Worm (Caenorhabditis elegans) whole organism, young adult: ENCODE data around the gene T16D1.1.

ENCODE experiments used
- B0035.1 ChIP-seq: sonication (generic microtip); optimal IDR thresholded peaks from 2 replicates; lab custom pipeline; 2016; ENCODE audit warnings: missing genetic modification characterization, mild to moderate bottlenecking, missing compliant biosample characterization, missing genotype, missing genetic modification reagents
- B0261.1 ChIP-seq: sonication (generic microtip); optimal IDR thresholded peaks from 2 replicates; lab custom pipeline; 2016; ENCODE audit warnings: mild to moderate bottlenecking, missing genetic modification characterization, moderate library complexity, missing compliant biosample characterization
- B0336.3 ChIP-seq: fragments of 200-800 bp; sonication (Bioruptor generic); IDR thresholded peaks from 2 replicates; pipeline ENCODE4 v1.3.6; 2022; ENCODE audit warnings: missing genetic modification characterization, missing compliant biosample characterization
- F23B12.7 ChIP-seq: sonication (generic microtip); optimal IDR thresholded peaks from 2 replicates; lab custom pipeline; 2017; ENCODE audit warnings: missing genetic modification characterization, mild to moderate bottlenecking, missing compliant biosample characterization, antibody characterized with exemption, moderate library complexity; ENCODE audit not compliant: insufficient read depth
- F33H1.4 ChIP-seq: fragments of 200-800 bp; sonication (Bioruptor generic); IDR thresholded peaks from 2 replicates; pipeline ENCODE4 v1.3.6; 2022; ENCODE audit warnings: missing genetic modification reagents, missing genetic modification characterization, missing compliant biosample characterization
- F39B2.1 ChIP-seq: fragments of 200-800 bp; sonication (Bioruptor generic); IDR thresholded peaks from 2 replicates; pipeline ENCODE4 v1.3.6; 2022; ENCODE audit warnings: missing genetic modification reagents, missing genetic modification characterization, missing compliant biosample characterization
- F52B5.7 ChIP-seq: sonication (generic microtip); optimal IDR thresholded peaks from 2 replicates; lab custom pipeline; 2016; ENCODE audit warnings: mild to moderate bottlenecking, missing genetic modification characterization, missing compliant biosample characterization
- F57A8.1 ChIP-seq: fragments of 200-800 bp; sonication (Bioruptor generic); optimal IDR thresholded peaks from 2 replicates; lab custom pipeline; 2018; ENCODE audit warnings: mild to moderate bottlenecking, missing genetic modification characterization, moderate library complexity, missing compliant biosample characterization
- F57C9.4 ChIP-seq: sonication (generic microtip); optimal IDR thresholded peaks from 2 replicates; lab custom pipeline; 2017; ENCODE audit warnings: mild to moderate bottlenecking, missing genetic modification characterization, missing compliant biosample characterization
- T07F8.4 ChIP-seq: sonication (generic microtip); optimal IDR thresholded peaks from 2 replicates; lab custom pipeline; 2016; ENCODE audit warnings: mild to moderate bottlenecking, missing genetic modification characterization, moderate library complexity, missing compliant biosample characterization
- Y53G8AR.9 ChIP-seq: fragments of 200-800 bp; sonication (Bioruptor generic); conservative IDR thresholded peaks from 2 replicates; pipeline ENCODE4 v1.3.6; 2022; ENCODE audit warnings: missing genetic modification reagents, missing genetic modification characterization, missing compliant biosample characterization
- Y56A3A.18 ChIP-seq: fragments of 200-800 bp; sonication (Bioruptor generic); IDR thresholded peaks from 2 replicates; pipeline ENCODE4 v1.3.6; 2022; ENCODE audit warnings: missing genetic modification reagents, missing genetic modification characterization, missing compliant biosample characterization
- aptf-3 ChIP-seq: fragments of 200-800 bp; sonication (Bioruptor generic); IDR thresholded peaks from 2 replicates; pipeline ENCODE4 v1.3.6; 2022; ENCODE audit warnings: missing genetic modification characterization, missing compliant biosample characterization
- atf-7 ChIP-seq: sonication (generic microtip); optimal IDR thresholded peaks from 2 replicates; lab custom pipeline; 2017; ENCODE audit warnings: mild to moderate bottlenecking, missing genetic modification characterization, missing compliant biosample characterization
- bed-2 ChIP-seq: fragments of 200-800 bp; sonication (Bioruptor generic); IDR thresholded peaks from 2 replicates; pipeline ENCODE4 v1.3.6; 2022; ENCODE audit warnings: missing genetic modification reagents, missing genetic modification characterization, missing compliant biosample characterization
- cebp-1 ChIP-seq, 2 experiments: fragments of 200-800 bp in 1 of 2; sonication (Bioruptor generic) in 1 of 2; sonication (generic microtip) in 1 of 2; IDR thresholded peaks in 1 of 2; optimal IDR thresholded peaks in 1 of 2; 2 replicates each; pipeline versions ENCODE4 v1.3.6 to Lab custom; 2017 to 2022; ENCODE audit warnings: missing compliant biosample characterization in 2 of 2, missing genetic modification characterization in 2 of 2, mild to moderate bottlenecking in 1 of 2, missing genetic modification reagents in 1 of 2, moderate library complexity in 1 of 2
- ceh-40 ChIP-seq: fragments of 200-800 bp; sonication (Bioruptor generic); IDR thresholded peaks from 2 replicates; pipeline ENCODE4 v1.3.6; 2022; ENCODE audit warnings: missing genetic modification characterization, missing compliant biosample characterization
- die-1 ChIP-seq: sonication (generic microtip); optimal IDR thresholded peaks from 2 replicates; lab custom pipeline; 2016; ENCODE audit warnings: missing genotype, mild to moderate bottlenecking, missing genetic modification characterization, missing compliant biosample characterization
- dpff-1 ChIP-seq: sonication (generic microtip); optimal IDR thresholded peaks from 2 replicates; lab custom pipeline; 2017; ENCODE audit warnings: mild to moderate bottlenecking, missing genetic modification characterization, missing compliant biosample characterization
- dpl-1 ChIP-seq: fragments of 150-350 bp; optimal IDR thresholded peaks from 2 replicates; lab custom pipeline; 2014; ENCODE audit warnings: missing biosample characterization, missing genetic modification reagents, missing genetic modification characterization
- efl-1 ChIP-seq: fragments of 150-350 bp; optimal IDR thresholded peaks from 2 replicates; lab custom pipeline; 2014; ENCODE audit warnings: missing biosample characterization, missing genetic modification reagents, missing genetic modification characterization
- egl-18 ChIP-seq: fragments of 200-800 bp; sonication (Bioruptor generic); IDR thresholded peaks from 2 replicates; pipeline ENCODE4 v1.3.6; 2022; ENCODE audit warnings: missing genetic modification reagents, missing genetic modification characterization, missing compliant biosample characterization
- egrh-3 ChIP-seq: fragments of 200-800 bp; sonication (Bioruptor generic); IDR thresholded peaks from 2 replicates; pipeline ENCODE4 v1.3.6; 2022; ENCODE audit warnings: missing genetic modification reagents, missing genetic modification characterization, missing compliant biosample characterization
- hlh-26 ChIP-seq: fragments of 200-800 bp; sonication (Bioruptor generic); conservative IDR thresholded peaks from 2 replicates; pipeline ENCODE4 v1.3.6; 2022; ENCODE audit warnings: missing genetic modification reagents, missing genetic modification characterization, missing compliant biosample characterization
- hmg-1.2 ChIP-seq: fragments of 200-800 bp; sonication (Bioruptor generic); IDR thresholded peaks from 2 replicates; pipeline ENCODE4 v1.3.6; 2022; ENCODE audit warnings: missing genetic modification reagents, missing genetic modification characterization, missing compliant biosample characterization
- hmg-20 ChIP-seq: fragments of 200-800 bp; sonication (Bioruptor generic); IDR thresholded peaks from 2 replicates; pipeline ENCODE4 v1.3.6; 2022; ENCODE audit warnings: missing genetic modification reagents, missing genetic modification characterization, missing compliant biosample characterization
- hrde-1 ChIP-seq: sonication (generic microtip); optimal IDR thresholded peaks from 2 replicates; lab custom pipeline; 2016; ENCODE audit warnings: missing genetic modification characterization, mild to moderate bottlenecking, missing compliant biosample characterization, moderate library complexity, missing genotype, missing genetic modification reagents, borderline replicate concordance
- lag-1 ChIP-seq: fragments of 200-800 bp; sonication (Bioruptor generic); IDR thresholded peaks from 2 replicates; pipeline ENCODE4 v1.3.6; 2022; ENCODE audit warnings: missing genetic modification reagents, missing genetic modification characterization, missing compliant biosample characterization
- let-526 ChIP-seq: fragments of 200-800 bp; sonication (Bioruptor generic); IDR thresholded peaks from 2 replicates; pipeline ENCODE4 v1.3.6; 2022; ENCODE audit warnings: missing genetic modification reagents, missing genetic modification characterization, missing compliant biosample characterization
- let-607 ChIP-seq, 2 experiments: fragments of 200-800 bp in 1 of 2; sonication (Bioruptor generic) in 1 of 2; sonication (generic microtip) in 1 of 2; optimal IDR thresholded peaks; 2 replicates each; lab custom pipeline; 2016 to 2018; ENCODE audit warnings: mild to moderate bottlenecking in 2 of 2, missing compliant biosample characterization in 2 of 2, missing genetic modification characterization in 2 of 2, moderate library complexity in 2 of 2, missing genotype in 1 of 2
- madf-3 ChIP-seq: fragments of 200-800 bp; sonication (Bioruptor generic); IDR thresholded peaks from 2 replicates; pipeline ENCODE4 v1.3.6; 2022; ENCODE audit warnings: missing genetic modification reagents, missing genetic modification characterization, missing compliant biosample characterization
- madf-6 ChIP-seq: fragments of 200-800 bp; sonication (Bioruptor generic); IDR thresholded peaks from 2 replicates; pipeline ENCODE4 v1.3.6; 2022; ENCODE audit warnings: missing genetic modification reagents, missing genetic modification characterization, missing compliant biosample characterization
- madf-8 ChIP-seq: fragments of 200-800 bp; sonication (Bioruptor generic); conservative IDR thresholded peaks from 2 replicates; pipeline ENCODE4 v1.3.6; 2022; ENCODE audit warnings: missing genetic modification reagents, missing genetic modification characterization, missing compliant biosample characterization
- mel-28 ChIP-seq: sonication (generic microtip); optimal IDR thresholded peaks from 2 replicates; lab custom pipeline; 2016; ENCODE audit warnings: borderline replicate concordance, mild to moderate bottlenecking, missing genetic modification characterization, missing compliant biosample characterization
- nfya-2 ChIP-seq: fragments of 200-800 bp; sonication (Bioruptor generic); IDR thresholded peaks from 2 replicates; pipeline ENCODE4 v1.3.6; 2022; ENCODE audit warnings: missing genetic modification reagents, missing genetic modification characterization, missing compliant biosample characterization
- nfyb-1 ChIP-seq: fragments of 200-800 bp; sonication (Bioruptor generic); IDR thresholded peaks from 2 replicates; pipeline ENCODE4 v1.3.6; 2022; ENCODE audit warnings: missing genetic modification reagents, missing genetic modification characterization, missing compliant biosample characterization
- nhr-27 ChIP-seq: fragments of 200-800 bp; sonication (Bioruptor generic); optimal IDR thresholded peaks from 2 replicates; lab custom pipeline; 2018; ENCODE audit warnings: mild to moderate bottlenecking, missing genetic modification characterization, moderate library complexity, missing compliant biosample characterization
- nhr-80 ChIP-seq: sonication (generic microtip); optimal IDR thresholded peaks from 2 replicates; lab custom pipeline; 2016; ENCODE audit warnings: missing genetic modification characterization, missing compliant biosample characterization
- nhr-90 ChIP-seq: sonication (generic microtip); optimal IDR thresholded peaks from 2 replicates; lab custom pipeline; 2016; ENCODE audit warnings: missing genotype, mild to moderate bottlenecking, missing genetic modification characterization, missing compliant biosample characterization
- pha-4 ChIP-seq: fragments of 150-350 bp; sonication (generic microtip); optimal IDR thresholded peaks from 2 replicates; lab custom pipeline; 2014; ENCODE audit warnings: missing biosample characterization, missing genetic modification reagents, missing genetic modification characterization
- snpc-1.1 ChIP-seq: sonication (generic microtip); optimal IDR thresholded peaks from 2 replicates; lab custom pipeline; 2017; ENCODE audit warnings: missing genetic modification characterization, mild to moderate bottlenecking, missing compliant biosample characterization, antibody characterized with exemption, moderate library complexity, missing genotype, missing genetic modification reagents; ENCODE audit not compliant: insufficient read depth
- snpc-3.4 ChIP-seq: sonication (generic microtip); optimal IDR thresholded peaks from 2 replicates; lab custom pipeline; 2017; ENCODE audit warnings: missing genetic modification characterization, mild to moderate bottlenecking, missing compliant biosample characterization, antibody characterized with exemption, moderate library complexity, missing genotype, missing genetic modification reagents
- somi-1 ChIP-seq: fragments of 200-800 bp; sonication (Bioruptor generic); optimal IDR thresholded peaks from 2 replicates; lab custom pipeline; 2018; ENCODE audit warnings: mild to moderate bottlenecking, missing genetic modification characterization, missing compliant biosample characterization
- unc-130 ChIP-seq: sonication (generic microtip); optimal IDR thresholded peaks from 2 replicates; lab custom pipeline; 2016; ENCODE audit warnings: missing genetic modification reagents, missing genetic modification characterization, missing compliant biosample characterization
- unc-62 ChIP-seq: fragments of 150-350 bp; optimal IDR thresholded peaks from 2 replicates; lab custom pipeline; 2014; ENCODE audit warnings: missing biosample characterization, missing genetic modification reagents, missing genetic modification characterization
- xnd-1 ChIP-seq: sonication (generic microtip); optimal IDR thresholded peaks from 2 replicates; lab custom pipeline; 2016; ENCODE audit warnings: missing genotype, missing genetic modification reagents, missing genetic modification characterization, missing compliant biosample characterization
- zim-3 ChIP-seq: sonication (generic microtip); optimal IDR thresholded peaks from 2 replicates; lab custom pipeline; 2017; ENCODE audit warnings: mild to moderate bottlenecking, missing genetic modification characterization, moderate library complexity, missing compliant biosample characterization
- ztf-26 ChIP-seq: sonication (generic microtip); optimal IDR thresholded peaks from 2 replicates; lab custom pipeline; 2017; ENCODE audit warnings: missing genetic modification characterization, missing compliant biosample characterization

The T16D1.1 gene

DNA sequence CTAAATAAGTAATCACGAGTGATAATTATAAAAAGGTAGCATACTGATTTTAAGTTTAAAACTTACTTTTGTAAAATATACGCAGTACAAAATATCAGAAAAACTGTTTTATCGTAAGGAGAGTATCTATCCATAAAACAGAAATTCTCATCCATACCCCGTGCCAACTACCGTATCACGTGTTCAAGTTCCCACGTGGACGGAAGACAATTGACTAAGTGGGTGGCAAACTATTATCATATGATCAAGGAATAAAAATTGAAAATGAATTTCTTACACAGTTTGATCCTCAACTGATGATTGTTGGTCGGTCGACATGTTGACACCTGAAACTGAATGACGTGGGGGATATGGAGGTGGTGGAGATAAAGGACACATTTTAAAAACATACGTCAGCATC is 40.7 kb upstream of the T16D1.1 start, which contains the start of gene pmt-1:
Gene pmt-1 (minus strand): TSS at position 332 of the 400 bp plus-strand sequence.
- no peak for TF ChIP-seq Y53G8AR.9
- no peak for TF ChIP-seq Y56A3A.18 (GFP tag; lab: Robert Waterston, UW)
- TF ChIP-seq dpl-1, result no peak
- TF ChIP-seq hrde-1 (tag; lab: Kevin White, UChicago), result no peak
- no peak for TF ChIP-seq aptf-3 (GFP tag; lab: Robert Waterston, UW)
- no peak for TF ChIP-seq unc-62 (GFP tag; lab: Kevin White, UChicago)
- no peak for TF ChIP-seq ceh-40 (GFP tag; lab: Robert Waterston, UW)
- no peak for TF ChIP-seq B0035.1 (tag; lab: Kevin White, UChicago)
- TF ChIP-seq pha-4 (tag; lab: Kevin White, UChicago), result no peak
- TF ChIP-seq T07F8.4 (tag; lab: Kevin White, UChicago), result no peak
- no peak for TF ChIP-seq dpff-1
- TF ChIP-seq egrh-3 (GFP tag; lab: Robert Waterston, UW), result no peak
- TF ChIP-seq xnd-1 (tag; lab: Kevin White, UChicago), result no peak
- TF ChIP-seq hmg-1.2, result 0 out of 2 replicates have a peak, but pooled peaks have one; percentile 11
- TF ChIP-seq nfyb-1, result no peak
- no peak for TF ChIP-seq die-1 (tag; lab: Kevin White, UChicago)
- TF ChIP-seq unc-130 (GFP tag; lab: Kevin White, UChicago), result no peak
- 0 out of 2 replicates have a peak, but pooled peaks have one; percentile 69 for TF ChIP-seq madf-3 (GFP tag; lab: Robert Waterston, UW)
- TF ChIP-seq F33H1.4, result no peak
- TF ChIP-seq bed-2, result no peak
- TF ChIP-seq atf-7 (tag; lab: Kevin White, UChicago), result peak; percentile 14
- TF ChIP-seq madf-6 (GFP tag; lab: Robert Waterston, UW), result no peak
- 0 out of 2 replicates have a peak, but pooled peaks have one; percentile 37 for TF ChIP-seq let-526 (GFP tag; lab: Robert Waterston, UW)
- peak in 1 of 2 experiments; percentile 29 for TF ChIP-seq let-607 (tag; optimal IDR thresholded peaks at IDR 0.05; lab: Kevin White, UChicago)
- no peak for TF ChIP-seq efl-1
- TF ChIP-seq nhr-90 (tag; lab: Kevin White, UChicago), result no peak
- TF ChIP-seq F52B5.7 (tag; lab: Kevin White, UChicago), result no peak
- no peak for TF ChIP-seq nfya-2
- TF ChIP-seq somi-1 (GFP tag; lab: Kevin White, UChicago), result peak; percentile 49
- TF ChIP-seq zim-3, result no peak
- no peak for TF ChIP-seq hlh-26 (GFP tag; lab: Robert Waterston, UW)
- no peak for TF ChIP-seq egl-18 (GFP tag; lab: Robert Waterston, UW)
- TF ChIP-seq lag-1, result no peak
- no peak for TF ChIP-seq cebp-1 (GFP tag; IDR thresholded peaks at IDR 0.05; lab: Robert Waterston, UW)
- peak; percentile 31 for TF ChIP-seq cebp-1 (tag; optimal IDR thresholded peaks at IDR 0.05; lab: Kevin White, UChicago)
- no peak for TF ChIP-seq nhr-27 (tag; lab: Kevin White, UChicago)
- TF ChIP-seq ztf-26 (tag; lab: Kevin White, UChicago), result peak; percentile 5

DNA sequence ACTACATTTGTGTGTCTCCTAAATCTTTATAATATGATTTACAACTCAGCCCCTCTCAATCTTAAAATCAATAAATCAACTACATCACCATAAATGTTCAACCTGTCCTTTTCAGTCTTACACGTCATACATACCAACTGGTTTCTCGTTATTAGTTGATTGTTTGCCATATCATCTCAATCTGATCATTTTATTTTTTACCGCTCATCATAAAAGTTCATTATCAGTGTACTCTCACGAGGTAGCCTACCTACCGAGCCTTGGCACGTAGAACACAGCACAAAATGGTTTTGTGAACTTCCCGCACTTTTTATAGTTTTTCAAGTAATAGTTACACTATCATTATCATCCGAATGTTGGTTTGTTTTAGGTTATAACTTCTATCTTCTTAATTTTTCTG is 39.7 kb upstream of the T16D1.1 start:
- TF ChIP-seq F57A8.1 (no peak), B0336.3 (0 out of 2 replicates have a peak, but pooled peaks have one; percentile 15), B0261.1 (no peak), F57C9.4 (tag; lab: Kevin White, UChicago) (no peak), hmg-20 (GFP tag; lab: Robert Waterston, UW) (no peak), die-1 (tag; lab: Kevin White, UChicago) (no peak), F39B2.1 (GFP tag; lab: Robert Waterston, UW) (no peak), unc-130 (GFP tag; lab: Kevin White, UChicago) (no peak), atf-7 (tag; lab: Kevin White, UChicago) (peak; percentile 39), let-607 (tag; optimal IDR thresholded peaks at IDR 0.05; lab: Kevin White, UChicago) (peak in 1 of 2 experiments; percentile 85), snpc-1.1 (tag; lab: Kevin White, UChicago) (no peak), snpc-3.4 (no peak), nhr-80 (tag; lab: Kevin White, UChicago) (peak; percentile 73), F23B12.7 (tag; lab: Kevin White, UChicago) (no peak), Y53G8AR.9 (0 out of 2 replicates have a peak, but pooled peaks have one; percentile 42), mel-28 (tag; lab: Kevin White, UChicago) (no peak), madf-8 (no peak), F33H1.4 (no peak)
